Fruit fly (Drosophila melanogaster) whole organism: Measurements from ENCODE around the gene CG2321.

ENCODE experiments used
- CG8478 ChIP-seq: fragments of >200 bp; optimal IDR thresholded peaks from 2 replicates; lab custom pipeline; 2018; ENCODE audit warnings: inconsistent platforms
- EcR ChIP-seq, 2 experiments: fragments of >200 bp; optimal IDR thresholded peaks; 2 replicates each; lab custom pipeline; 2017; ENCODE audit warnings: missing biosample characterization in 2 of 2, missing genetic modification characterization in 2 of 2, missing genetic modification reagents in 2 of 2
- pan ChIP-seq: fragments of >200 bp; optimal IDR thresholded peaks from 2 replicates; lab custom pipeline; 2017
- psq ChIP-seq: fragments of >200 bp; optimal IDR thresholded peaks from 2 replicates; lab custom pipeline; 2017
- usp ChIP-seq: fragments of >200 bp; optimal IDR thresholded peaks from 2 replicates; lab custom pipeline; 2017; ENCODE audit warnings: missing biosample characterization, missing genetic modification characterization, mixed read lengths

dm6 chr3R:29461846-29462245 lies 27.2 kb downstream of the CG2321 start:
- TF ChIP-seq pan (lab: Kevin White, UChicago) (no peak), EcR (GFP tag; optimal IDR thresholded peaks at IDR 0.05; lab: Kevin White, UChicago) (no peak), CG8478 (lab: Kevin White, UChicago) (no peak), usp (GFP tag; lab: Kevin White, UChicago) (no peak), psq (lab: Kevin White, UChicago) (no peak)
